Fruit fly (Drosophila melanogaster) whole organism, embryonic: Measurements from ENCODE around the gene CG43127.
A peak's percentile ranks its signal among the peaks of the same experiment; 100 is the strongest.

Source experiments
- ATbp ChIP-seq: fragments of 200-800 bp; sonication (Bioruptor generic); optimal IDR thresholded peaks from 2 replicates; lab custom pipeline; 2017; ENCODE audit warnings: missing biosample characterization, mild to moderate bottlenecking, missing genetic modification characterization, missing genetic modification reagents
- CG10979 ChIP-seq: fragments of 200-800 bp; sonication (Bioruptor generic); optimal IDR thresholded peaks from 2 replicates; lab custom pipeline; 2018; ENCODE audit warnings: missing biosample characterization, mild to moderate bottlenecking, missing genetic modification characterization, moderate library complexity
- CG11093 ChIP-seq: fragments of 200-800 bp; sonication (Bioruptor generic); IDR thresholded peaks from 3 replicates; pipeline ENCODE4 v1.3.6; 2022; ENCODE audit warnings: missing biosample characterization, missing genetic modification characterization
- CG12391 ChIP-seq: fragments of 200-800 bp; sonication (Bioruptor generic); optimal IDR thresholded peaks from 3 replicates; lab custom pipeline; 2018; ENCODE audit warnings: missing biosample characterization, mild to moderate bottlenecking, missing genetic modification characterization, moderate library complexity
- CG13624 ChIP-seq: fragments of 200-800 bp; sonication (Bioruptor generic); optimal IDR thresholded peaks from 2 replicates; lab custom pipeline; 2016; ENCODE audit warnings: missing biosample characterization, missing genetic modification characterization
- CG15073 ChIP-seq: fragments of 200-800 bp; sonication (Bioruptor generic); optimal IDR thresholded peaks from 2 replicates; lab custom pipeline; 2016; ENCODE audit warnings: missing biosample characterization, missing genetic modification characterization
- CG1603 ChIP-seq: fragments of 200-800 bp; sonication (Bioruptor generic); optimal IDR thresholded peaks from 2 replicates; lab custom pipeline; 2019; ENCODE audit warnings: missing biosample characterization, mild to moderate bottlenecking, missing genetic modification characterization, moderate library complexity
- CG18262 ChIP-seq: fragments of 200-800 bp; optimal IDR thresholded peaks from 3 replicates; lab custom pipeline; 2019; ENCODE audit warnings: missing biosample characterization, mild to moderate bottlenecking, missing genetic modification characterization, moderate library complexity
- CG2712 ChIP-seq: fragments of 200-800 bp; optimal IDR thresholded peaks from 3 replicates; lab custom pipeline; 2019; ENCODE audit warnings: missing biosample characterization, mild to moderate bottlenecking, missing genetic modification characterization, moderate library complexity
- CG31441 ChIP-seq: fragments of 200-800 bp; sonication (Bioruptor generic); IDR thresholded peaks from 2 replicates; pipeline ENCODE4 v1.3.6; 2022; ENCODE audit warnings: missing biosample characterization, missing genetic modification characterization
- CG3838 ChIP-seq: fragments of 200-800 bp; sonication (Bioruptor generic); optimal IDR thresholded peaks from 3 replicates; lab custom pipeline; 2016; ENCODE audit warnings: missing biosample characterization, missing genetic modification characterization
- CG7271 ChIP-seq: fragments of 200-800 bp; sonication (Bioruptor generic); optimal IDR thresholded peaks from 2 replicates; lab custom pipeline; 2018; ENCODE audit warnings: missing biosample characterization, mild to moderate bottlenecking, missing genetic modification characterization, moderate library complexity
- CG7839 ChIP-seq: fragments of 200-800 bp; sonication (Bioruptor generic); optimal IDR thresholded peaks from 3 replicates; lab custom pipeline; 2018; ENCODE audit warnings: missing biosample characterization, mild to moderate bottlenecking, missing genetic modification characterization, moderate library complexity
- Drgx ChIP-seq: fragments of 200-800 bp; sonication (Bioruptor generic); IDR thresholded peaks from 2 replicates; pipeline ENCODE4 v1.3.6; 2022; ENCODE audit warnings: missing biosample characterization, missing genetic modification characterization
- Ets65A ChIP-seq: fragments of 200-800 bp; sonication (Bioruptor generic); peaks from one replicate; lab custom pipeline; 2016; ENCODE audit warnings: missing biosample characterization, missing genetic modification characterization
- HHEX ChIP-seq: fragments of 200-800 bp; sonication (Bioruptor generic); optimal IDR thresholded peaks from 3 replicates; lab custom pipeline; 2017; ENCODE audit warnings: missing biosample characterization, mild to moderate bottlenecking, missing genetic modification characterization, missing genetic modification reagents
- MESR4 ChIP-seq: fragments of 200-800 bp; sonication (Bioruptor generic); optimal IDR thresholded peaks from 2 replicates; lab custom pipeline; 2018; ENCODE audit warnings: missing biosample characterization, mild to moderate bottlenecking, missing genetic modification characterization, moderate library complexity
- Med ChIP-seq: fragments of 200-800 bp; sonication (Bioruptor generic); peaks from one replicate; lab custom pipeline; 2016; ENCODE audit warnings: missing biosample characterization, missing genetic modification characterization, mild to moderate bottlenecking, inconsistent platforms, moderate library complexity
- Mrtf ChIP-seq: fragments of 200-800 bp; sonication (Bioruptor generic); IDR thresholded peaks from 3 replicates; pipeline ENCODE4 v1.3.6; 2022; ENCODE audit warnings: missing biosample characterization, missing genetic modification characterization
- Nf-YA ChIP-seq: fragments of 200-800 bp; sonication (Bioruptor generic); IDR thresholded peaks from 2 replicates; pipeline ENCODE4 v1.3.6; 2022; ENCODE audit warnings: missing biosample characterization, missing genetic modification characterization
- Oli ChIP-seq: fragments of 200-800 bp; sonication (Bioruptor generic); optimal IDR thresholded peaks from 2 replicates; lab custom pipeline; 2018; ENCODE audit warnings: missing biosample characterization, mild to moderate bottlenecking, missing genetic modification characterization, moderate library complexity
- Sox102F ChIP-seq: fragments of 200-800 bp; sonication (Bioruptor generic); optimal IDR thresholded peaks from 2 replicates; lab custom pipeline; 2018; ENCODE audit warnings: missing biosample characterization, mild to moderate bottlenecking, missing genetic modification characterization, moderate library complexity
- Ssrp ChIP-seq: fragments of 200-800 bp; sonication (Bioruptor generic); optimal IDR thresholded peaks from 2 replicates; lab custom pipeline; 2018; ENCODE audit warnings: missing biosample characterization, mild to moderate bottlenecking, missing genetic modification characterization, moderate library complexity
- Tbp ChIP-seq: fragments of >200 bp; optimal IDR thresholded peaks from 2 replicates; lab custom pipeline; 2018; ENCODE audit warnings: missing biosample characterization, missing genetic modification characterization
- Usf ChIP-seq: fragments of 200-800 bp; sonication (Bioruptor generic); optimal IDR thresholded peaks from 2 replicates; lab custom pipeline; 2017; ENCODE audit warnings: missing genotype, missing biosample characterization, missing genetic modification characterization
- Xbp1 ChIP-seq: fragments of 200-800 bp; sonication (Bioruptor generic); optimal IDR thresholded peaks from 3 replicates; lab custom pipeline; 2016; ENCODE audit warnings: missing biosample characterization, mild to moderate bottlenecking, missing genetic modification characterization
- Xrp1 ChIP-seq: fragments of 200-800 bp; sonication (Bioruptor generic); IDR thresholded peaks from 2 replicates; pipeline ENCODE4 v1.3.6; 2022; ENCODE audit warnings: missing biosample characterization, missing genetic modification characterization
- abd-A ChIP-seq: fragments of 200-800 bp; sonication (Bioruptor generic); optimal IDR thresholded peaks from 3 replicates; lab custom pipeline; 2019; ENCODE audit warnings: missing biosample characterization, mild to moderate bottlenecking, missing genetic modification characterization, moderate library complexity
- ap ChIP-seq: fragments of 200-800 bp; sonication (Bioruptor generic); IDR thresholded peaks from 2 replicates; pipeline ENCODE4 v1.3.6; 2022; ENCODE audit warnings: missing biosample characterization, missing genetic modification characterization
- bsh ChIP-seq, 2 experiments: fragments of 200-800 bp; sonication (Bioruptor generic); optimal IDR thresholded peaks; 2 replicates each; lab custom pipeline; 2017 to 2018; ENCODE audit warnings: mild to moderate bottlenecking in 2 of 2, missing biosample characterization in 2 of 2, missing genetic modification characterization in 2 of 2, moderate library complexity in 1 of 2
- cas ChIP-seq: fragments of 200-800 bp; sonication (Bioruptor generic); IDR thresholded peaks from 2 replicates; pipeline ENCODE4 v1.3.6; 2022; ENCODE audit warnings: missing biosample characterization, missing genetic modification characterization
- chif ChIP-seq, 2 experiments: fragments of 200-800 bp; sonication (Bioruptor generic); optimal IDR thresholded peaks; 3 replicates each; lab custom pipeline; 2016; ENCODE audit warnings: missing biosample characterization in 2 of 2, missing genetic modification characterization in 2 of 2
- ci ChIP-seq: fragments of 200-800 bp; sonication (Bioruptor generic); IDR thresholded peaks from 3 replicates; pipeline ENCODE4 v1.3.6; 2022; ENCODE audit warnings: missing biosample characterization, missing genetic modification characterization
- dati ChIP-seq: fragments of 200-800 bp; sonication (Bioruptor generic); IDR thresholded peaks from 2 replicates; pipeline ENCODE4 v1.3.6; 2022; ENCODE audit warnings: missing biosample characterization, missing genetic modification characterization
- dmrt11E ChIP-seq: fragments of 200-800 bp; sonication (Bioruptor generic); optimal IDR thresholded peaks from 3 replicates; lab custom pipeline; 2018; ENCODE audit warnings: missing biosample characterization, mild to moderate bottlenecking, missing genetic modification characterization, moderate library complexity
- gem ChIP-seq: fragments of 200-800 bp; sonication (Bioruptor generic); optimal IDR thresholded peaks from 2 replicates; lab custom pipeline; 2019; ENCODE audit warnings: missing biosample characterization, mild to moderate bottlenecking, missing genetic modification characterization, moderate library complexity
- grau ChIP-seq: fragments of 200-800 bp; optimal IDR thresholded peaks from 3 replicates; lab custom pipeline; 2019; ENCODE audit warnings: missing biosample characterization, mild to moderate bottlenecking, missing genetic modification characterization, moderate library complexity
- hkb ChIP-seq, 2 experiments: fragments of 200-800 bp in 1 of 2; fragments of >200 bp in 1 of 2; sonication (Bioruptor generic) in 1 of 2; IDR thresholded peaks in 1 of 2; optimal IDR thresholded peaks in 1 of 2; 2 replicates each; pipeline versions ENCODE4 v1.3.6 to Lab custom; 2017 to 2022; ENCODE audit warnings: missing biosample characterization in 1 of 2, missing genetic modification characterization in 1 of 2
- maf-S ChIP-seq: fragments of 200-800 bp; sonication (Bioruptor generic); optimal IDR thresholded peaks from 2 replicates; lab custom pipeline; 2016; ENCODE audit warnings: missing biosample characterization, missing genetic modification characterization
- phol ChIP-seq: fragments of 200-800 bp; sonication (Bioruptor generic); optimal IDR thresholded peaks from 3 replicates; lab custom pipeline; 2018; ENCODE audit warnings: missing biosample characterization, mild to moderate bottlenecking, missing genetic modification characterization, moderate library complexity
- prd ChIP-seq, 3 experiments: fragments of >200 bp in 2 of 3; fragments of 200-800 bp in 1 of 3; sonication (Bioruptor generic) in 1 of 3; optimal IDR thresholded peaks in 2 of 3; IDR thresholded peaks in 1 of 3; 2 replicates in 2 of 3; 3 replicates in 1 of 3; pipeline versions ENCODE4 v1.3.6 to Lab custom; 2017 to 2022; ENCODE audit warnings: missing biosample characterization in 1 of 3, missing genetic modification characterization in 1 of 3
- rib ChIP-seq: fragments of 200-800 bp; sonication (Bioruptor generic); IDR thresholded peaks from 2 replicates; pipeline ENCODE4 v1.3.6; 2022; ENCODE audit warnings: missing biosample characterization, missing genetic modification characterization
- run ChIP-seq: fragments of 200-800 bp; sonication (Bioruptor generic); optimal IDR thresholded peaks from 3 replicates; lab custom pipeline; 2018; ENCODE audit warnings: missing biosample characterization, mild to moderate bottlenecking, missing genetic modification characterization
- sqz ChIP-seq: fragments of 200-800 bp; sonication (Bioruptor generic); optimal IDR thresholded peaks from 3 replicates; lab custom pipeline; 2018; ENCODE audit warnings: missing biosample characterization, mild to moderate bottlenecking, missing genetic modification characterization
- tgo ChIP-seq: fragments of 200-800 bp; sonication (Bioruptor generic); IDR thresholded peaks from 3 replicates; pipeline ENCODE4 v1.3.6; 2022; ENCODE audit warnings: missing biosample characterization, missing genetic modification characterization
- tin ChIP-seq: fragments of 200-800 bp; sonication (Bioruptor generic); optimal IDR thresholded peaks from 3 replicates; lab custom pipeline; 2016; ENCODE audit warnings: missing biosample characterization, missing genetic modification characterization
- twi ChIP-seq: fragments of 200-800 bp; optimal IDR thresholded peaks from 2 replicates; lab custom pipeline; 2019; ENCODE audit warnings: missing biosample characterization, mild to moderate bottlenecking, missing genetic modification characterization, moderate library complexity
- vvl ChIP-seq: fragments of 200-800 bp; sonication (Bioruptor generic); IDR thresholded peaks from 2 replicates; pipeline ENCODE4 v1.3.6; 2022; ENCODE audit warnings: missing biosample characterization, missing genetic modification characterization
- zfh1 ChIP-seq: fragments of 200-800 bp; sonication (Bioruptor generic); IDR thresholded peaks from 3 replicates; pipeline ENCODE4 v1.3.6; 2022; ENCODE audit warnings: missing biosample characterization, missing genetic modification characterization

CG43127 gene

DNA sequence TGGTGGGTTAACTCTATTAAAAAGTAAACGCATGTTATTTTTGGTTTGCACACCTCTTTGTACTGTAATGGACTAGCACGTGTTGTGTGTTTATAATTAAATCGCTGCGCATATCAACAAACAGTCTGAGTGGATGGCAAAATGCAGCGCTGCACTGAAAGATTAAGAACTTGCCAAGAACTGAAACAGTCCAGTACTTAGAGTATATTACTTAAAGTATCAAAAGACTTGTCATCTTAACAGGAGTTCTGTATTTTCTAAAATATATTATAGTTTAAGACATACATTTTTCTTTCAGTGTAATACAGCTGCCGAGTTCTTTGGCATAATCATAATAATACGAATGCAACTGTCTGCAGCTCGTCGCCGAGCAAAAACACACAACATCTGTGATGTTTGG lies 23.0 kb upstream of the CG43127 start:
- TF ChIP-seq Xbp1 (GFP tag; lab: Kevin White, UChicago) (peak; percentile 6), Drgx (GFP tag; lab: Robert Waterston, UW) (peak; percentile 62), gem (tag; lab: Kevin White, UChicago) (peak; percentile 35), CG31441 (GFP tag; lab: Robert Waterston, UW) (0 out of 2 replicates have a peak, but pooled peaks have one; percentile 20), zfh1 (GFP tag; lab: Robert Waterston, UW) (0 out of 3 replicates have a peak, but pooled peaks have one; percentile 45), CG18262 (peak; percentile 11), hkb (optimal IDR thresholded peaks at IDR 0.05; lab: Kevin White, UChicago) (no peak), hkb (GFP tag; IDR thresholded peaks at IDR 0.05; lab: Robert Waterston, UW) (peak; percentile 35; the same call in 1 of the 2 replicates), CG15073 (GFP tag; lab: Kevin White, UChicago) (no peak), Ets65A (GFP tag; lab: Kevin White, UChicago) (peak; percentile 87), CG7271 (tag; lab: Kevin White, UChicago) (no peak), chif (GFP tag; optimal IDR thresholded peaks at IDR 0.05; lab: Kevin White, UChicago) (peak in 1 of 2 experiments; percentile 9), CG12391 (tag; lab: Kevin White, UChicago) (peak; percentile 5), ap (GFP tag; lab: Robert Waterston, UW) (0 out of 2 replicates have a peak, but pooled peaks have one; percentile 8), CG1603 (tag; lab: Kevin White, UChicago) (peak; percentile 13), Tbp (GFP tag; lab: Kevin White, UChicago) (no peak), grau (tag; lab: Kevin White, UChicago) (peak; percentile 3), vvl (GFP tag; lab: Robert Waterston, UW) (peak; percentile 36; the same call in 1 of the 2 replicates), tin (GFP tag; lab: Kevin White, UChicago) (no peak), phol (tag; lab: Kevin White, UChicago) (peak; percentile 9), CG2712 (tag; lab: Kevin White, UChicago) (peak; percentile 12), HHEX (no peak), Med (GFP tag; lab: Kevin White, UChicago) (peak; percentile 61), twi (tag; lab: Kevin White, UChicago) (peak; percentile 32), abd-A (tag; lab: Kevin White, UChicago) (no peak), ci (GFP tag; lab: Robert Waterston, UW) (0 out of 3 replicates have a peak, but pooled peaks have one; percentile 52), sqz (GFP tag; lab: Kevin White, UChicago) (no peak), Ssrp (tag; lab: Kevin White, UChicago) (peak; percentile 9), dati (no peak), tgo (no peak), Mrtf (GFP tag; lab: Robert Waterston, UW) (no peak), dmrt11E (tag; lab: Kevin White, UChicago) (peak; percentile 31), rib (no peak), MESR4 (GFP tag; lab: Kevin White, UChicago) (no peak), bsh (GFP tag; optimal IDR thresholded peaks at IDR 0.05; lab: Kevin White, UChicago) (peak in 1 of 2 experiments; percentile 53), CG7839 (tag; lab: Kevin White, UChicago) (peak; percentile 6), CG10979 (peak; percentile 9), maf-S (GFP tag; lab: Kevin White, UChicago) (no peak), cas (GFP tag; lab: Robert Waterston, UW) (no peak), CG3838 (no peak), Usf (GFP tag; lab: Kevin White, UChicago) (no peak), CG11093 (GFP tag; lab: Robert Waterston, UW) (0 out of 3 replicates have a peak, but pooled peaks have one; percentile 13), run (tag; lab: Kevin White, UChicago) (no peak), Oli (tag; lab: Kevin White, UChicago) (peak; percentile 1), prd (optimal IDR thresholded peaks at IDR 0.05; lab: Kevin White, UChicago) (no peak), prd (GFP tag; IDR thresholded peaks at IDR 0.05; lab: Robert Waterston, UW) (peak; percentile 24; the same call in 1 of the 3 replicates), Nf-YA (GFP tag; lab: Robert Waterston, UW) (0 out of 2 replicates have a peak, but pooled peaks have one; percentile 24), ATbp (GFP tag; lab: Kevin White, UChicago) (no peak), Xrp1 (GFP tag; lab: Robert Waterston, UW) (peak; percentile 5; the same call in 1 of the 2 replicates), CG13624 (GFP tag; lab: Kevin White, UChicago) (no peak), Sox102F (peak; percentile 23)
